Worm (Caenorhabditis elegans) whole organism, L2 larva: ENCODE results near the gene ztf-25.
"Not testable (repeated sequence)": the region's sequence is repeated elsewhere in the genome, so short reads cannot be mapped to it uniquely, and the experiment has no call there.

ENCODE experiments used
- C34F6.9 ChIP-seq: fragments of 150-350 bp; optimal IDR thresholded peaks from 2 replicates; lab custom pipeline; 2014; ENCODE audit warnings: missing biosample characterization, missing genetic modification characterization
- F13H6.1 ChIP-seq: sonication (generic microtip); optimal IDR thresholded peaks from 2 replicates; lab custom pipeline; 2016; ENCODE audit warnings: missing genetic modification characterization, missing compliant biosample characterization
- R02D3.7 ChIP-seq: fragments of 150-350 bp; optimal IDR thresholded peaks from 2 replicates; lab custom pipeline; 2014; ENCODE audit warnings: missing biosample characterization, missing genetic modification characterization
- alr-1 ChIP-seq: fragments of 150-350 bp; optimal IDR thresholded peaks from 2 replicates; lab custom pipeline; 2014; ENCODE audit warnings: missing biosample characterization, missing genetic modification characterization
- aly-2 ChIP-seq: fragments of 150-350 bp; optimal IDR thresholded peaks from 2 replicates; lab custom pipeline; 2014; ENCODE audit warnings: missing biosample characterization, missing genetic modification characterization
- ama-1 ChIP-seq: fragments of 150-350 bp; optimal IDR thresholded peaks from 2 replicates; lab custom pipeline; 2018; ENCODE audit warnings: inconsistent platforms
- blmp-1 ChIP-seq: sonication (generic microtip); optimal IDR thresholded peaks from 2 replicates; lab custom pipeline; 2017; ENCODE audit warnings: missing genetic modification characterization, mild to moderate bottlenecking, missing compliant biosample characterization, antibody characterized with exemption, moderate library complexity; ENCODE audit not compliant: insufficient read depth
- ceh-82 ChIP-seq: fragments of 150-350 bp; optimal IDR thresholded peaks from 2 replicates; lab custom pipeline; 2014; ENCODE audit warnings: missing biosample characterization, missing genetic modification characterization
- crh-2 ChIP-seq: sonication (generic microtip); optimal IDR thresholded peaks from 2 replicates; lab custom pipeline; 2017; ENCODE audit warnings: missing biosample characterization, missing genetic modification characterization
- dmd-4 ChIP-seq: sonication (generic microtip); optimal IDR thresholded peaks from 2 replicates; lab custom pipeline; 2017; ENCODE audit warnings: missing biosample characterization, missing genetic modification characterization
- elt-1 ChIP-seq: fragments of 150-350 bp; optimal IDR thresholded peaks from 2 replicates; lab custom pipeline; 2014; ENCODE audit warnings: missing biosample characterization, missing genetic modification characterization
- fos-1 ChIP-seq: fragments of 150-350 bp; optimal IDR thresholded peaks from 2 replicates; lab custom pipeline; 2014; ENCODE audit warnings: missing biosample characterization, missing genetic modification characterization
- lin-13 ChIP-seq: fragments of 150-350 bp; optimal IDR thresholded peaks from 2 replicates; lab custom pipeline; 2014; ENCODE audit warnings: missing biosample characterization, missing genetic modification reagents, missing genetic modification characterization
- lin-39 ChIP-seq: fragments of 150-350 bp; optimal IDR thresholded peaks from 2 replicates; lab custom pipeline; 2014; ENCODE audit warnings: missing biosample characterization, missing genetic modification reagents, missing genetic modification characterization
- lsy-2 ChIP-seq, 2 experiments: fragments of 150-350 bp in 1 of 2; sonication (generic microtip) in 1 of 2; optimal IDR thresholded peaks; 2 replicates each; lab custom pipeline; 2014 to 2017; ENCODE audit warnings: missing biosample characterization in 2 of 2, missing genetic modification characterization in 2 of 2
- mab-5 ChIP-seq: fragments of 150-350 bp; optimal IDR thresholded peaks from 2 replicates; lab custom pipeline; 2014; ENCODE audit warnings: missing biosample characterization, missing genetic modification characterization
- mbf-1 ChIP-seq: sonication (generic microtip); optimal IDR thresholded peaks from 2 replicates; lab custom pipeline; 2017; ENCODE audit warnings: missing biosample characterization, missing genetic modification characterization
- nhr-10 ChIP-seq: sonication (generic microtip); optimal IDR thresholded peaks from 2 replicates; lab custom pipeline; 2017; ENCODE audit warnings: missing biosample characterization, missing genetic modification characterization
- nhr-11 ChIP-seq: fragments of 150-350 bp; optimal IDR thresholded peaks from 2 replicates; lab custom pipeline; 2014; ENCODE audit warnings: missing biosample characterization, missing genetic modification characterization
- nhr-12 ChIP-seq: fragments of 150-350 bp; optimal IDR thresholded peaks from 2 replicates; lab custom pipeline; 2014; ENCODE audit warnings: missing biosample characterization, missing genetic modification characterization
- nhr-129 ChIP-seq: fragments of 150-350 bp; optimal IDR thresholded peaks from 2 replicates; lab custom pipeline; 2014; ENCODE audit warnings: missing biosample characterization, missing genetic modification characterization
- nhr-21 ChIP-seq: fragments of 150-350 bp; optimal IDR thresholded peaks from 2 replicates; lab custom pipeline; 2014; ENCODE audit warnings: missing biosample characterization, missing genetic modification characterization
- nhr-23 ChIP-seq: fragments of 150-350 bp; optimal IDR thresholded peaks from 2 replicates; lab custom pipeline; 2014; ENCODE audit warnings: missing biosample characterization, missing genetic modification reagents, missing genetic modification characterization
- nhr-237 ChIP-seq: fragments of 150-350 bp; optimal IDR thresholded peaks from 2 replicates; lab custom pipeline; 2014; ENCODE audit warnings: missing biosample characterization, missing genetic modification characterization
- nhr-25 ChIP-seq: fragments of 150-350 bp; sonication (generic microtip); optimal IDR thresholded peaks from 3 replicates; lab custom pipeline; 2014; ENCODE audit warnings: missing biosample characterization, missing genetic modification characterization
- nhr-6 ChIP-seq: fragments of 150-350 bp; optimal IDR thresholded peaks from 2 replicates; lab custom pipeline; 2014; ENCODE audit warnings: missing biosample characterization, missing genetic modification characterization
- peb-1 ChIP-seq: fragments of 150-350 bp; optimal IDR thresholded peaks from 2 replicates; lab custom pipeline; 2014; ENCODE audit warnings: missing biosample characterization, missing genetic modification characterization
- sem-4 ChIP-seq: fragments of 150-350 bp; optimal IDR thresholded peaks from 2 replicates; lab custom pipeline; 2014; ENCODE audit warnings: missing biosample characterization, missing genetic modification reagents, missing genetic modification characterization
- skn-1 ChIP-seq: sonication (generic microtip); optimal IDR thresholded peaks from 2 replicates; lab custom pipeline; 2017; ENCODE audit warnings: missing biosample characterization, missing genetic modification characterization
- sma-9 ChIP-seq, 2 experiments: fragments of 150-350 bp in 1 of 2; sonication (generic microtip) in 1 of 2; optimal IDR thresholded peaks; 2 replicates each; lab custom pipeline; 2014 to 2016; ENCODE audit warnings: missing genetic modification characterization in 2 of 2, mild to moderate bottlenecking in 1 of 2, missing biosample characterization in 1 of 2, missing compliant biosample characterization in 1 of 2, missing genetic modification reagents in 1 of 2, moderate library complexity in 1 of 2
- snpc-4 ChIP-seq: fragments of 150-350 bp; optimal IDR thresholded peaks from 2 replicates; lab custom pipeline; 2014; ENCODE audit warnings: missing biosample characterization, missing genetic modification characterization
- unc-55 ChIP-seq: fragments of 150-350 bp; sonication (generic microtip); optimal IDR thresholded peaks from 3 replicates; lab custom pipeline; 2014; ENCODE audit warnings: missing biosample characterization, missing genetic modification reagents, missing genetic modification characterization
- unc-62 ChIP-seq: fragments of 150-350 bp; optimal IDR thresholded peaks from 2 replicates; lab custom pipeline; 2014; ENCODE audit warnings: missing biosample characterization, missing genetic modification reagents, missing genetic modification characterization
- ztf-11 ChIP-seq: sonication (generic microtip); optimal IDR thresholded peaks from 2 replicates; lab custom pipeline; 2017; ENCODE audit warnings: missing biosample characterization, missing genetic modification characterization
- ztf-4 ChIP-seq: fragments of 150-350 bp; optimal IDR thresholded peaks from 2 replicates; lab custom pipeline; 2014; ENCODE audit warnings: missing biosample characterization, missing genetic modification characterization

The ztf-25 gene

ce11 chrV:17610503-17610902, 8.9 kb downstream of the ztf-25 start, which contains the start of gene Y6G8.15:
Y6G8.15 (minus strand) TSS chrV:17610603.
- TF ChIP-seq lin-13 (GFP tag; lab: Kevin White, UChicago); nhr-129 (tag; lab: Kevin White, UChicago); mab-5: not testable (repeated sequence)

ce11 chrV:17614251-17614650, 12.6 kb downstream of the ztf-25 start, which contains the start of gene Y6G8.14:
Y6G8.14 (minus strand) TSS chrV:17614351.
- no peak for TF ChIP-seq lin-39 (tag; lab: Kevin White, UChicago)
- TF ChIP-seq nhr-10 (tag; lab: Kevin White, UChicago) = no peak
- no peak for TF ChIP-seq ztf-4 (tag; lab: Kevin White, UChicago)
- TF ChIP-seq nhr-237 = no peak
- no peak for TF ChIP-seq nhr-25 (tag; lab: Kevin White, UChicago)

ce11 chrV:17615609-17616008, 14.0 kb downstream of the ztf-25 start, which contains the start of gene Y6G8.5:
Y6G8.5 (minus strand) TSS chrV:17615709.
- TF ChIP-seq ztf-11 (tag; lab: Kevin White, UChicago) = no peak
- TF ChIP-seq fos-1 (tag; lab: Kevin White, UChicago) = peak; percentile 11

- TF ChIP-seq fos-1 (tag; lab: Kevin White, UChicago) (peak; percentile 77), crh-2 (tag; lab: Kevin White, UChicago) (no peak), unc-62 (no peak)
Observed at ce11 chrV:17616807-17617206, 15.2 kb downstream of the ztf-25 start, which contains the start of gene Y6G8.6. Y6G8.6 (minus strand) TSS chrV:17616904.

ce11 chrV:17620266-17620665, 18.6 kb downstream of the ztf-25 start, which contains the start of gene Y6G8.8:
Y6G8.8 (plus strand) TSS chrV:17620566.
- TF ChIP-seq sma-9 (GFP tag; optimal IDR thresholded peaks at IDR 0.05; lab: Kevin White, UChicago) (no peak), sma-9 (tag; optimal IDR thresholded peaks at IDR 0.05; lab: Kevin White, UChicago) (no peak), alr-1 (no peak), nhr-129 (tag; lab: Kevin White, UChicago) (no peak), nhr-23 (no peak), blmp-1 (tag; lab: Kevin White, UChicago) (no peak), ama-1 (lab: Kevin White, UChicago) (no peak), dmd-4 (tag; lab: Kevin White, UChicago) (no peak), aly-2 (tag; lab: Kevin White, UChicago) (no peak), peb-1 (tag; lab: Kevin White, UChicago) (no peak), nhr-6 (tag; lab: Kevin White, UChicago) (no peak), crh-2 (tag; lab: Kevin White, UChicago) (no peak), skn-1 (tag; lab: Kevin White, UChicago) (no peak), C34F6.9 (tag; lab: Kevin White, UChicago) (no peak), nhr-12 (tag; lab: Kevin White, UChicago) (no peak), R02D3.7 (no peak)

- TF ChIP-seq unc-62 (no peak), snpc-4 (tag; lab: Kevin White, UChicago) (no peak), sem-4 (no peak), mbf-1 (no peak), F13H6.1 (tag; lab: Kevin White, UChicago) (no peak), nhr-23 (no peak), lin-13 (GFP tag; lab: Kevin White, UChicago) (no peak), fos-1 (tag; lab: Kevin White, UChicago) (no peak), ztf-4 (tag; lab: Kevin White, UChicago) (no peak), sma-9 (GFP tag; optimal IDR thresholded peaks at IDR 0.05; lab: Kevin White, UChicago) (no peak), sma-9 (tag; optimal IDR thresholded peaks at IDR 0.05; lab: Kevin White, UChicago) (no peak)
Observed at ce11 chrV:17623230-17623629, 21.6 kb downstream of the ztf-25 start, which contains the start of gene F57G4.1. F57G4.1 (plus strand) TSS chrV:17623530.

- TF ChIP-seq sma-9 (GFP tag; optimal IDR thresholded peaks at IDR 0.05; lab: Kevin White, UChicago) (no peak), sma-9 (tag; optimal IDR thresholded peaks at IDR 0.05; lab: Kevin White, UChicago) (no peak), elt-1 (tag; lab: Kevin White, UChicago) (no peak), skn-1 (tag; lab: Kevin White, UChicago) (no peak), snpc-4 (tag; lab: Kevin White, UChicago) (no peak), dmd-4 (tag; lab: Kevin White, UChicago) (no peak), C34F6.9 (tag; lab: Kevin White, UChicago) (no peak), lsy-2 (tag; optimal IDR thresholded peaks at IDR 0.05; lab: Kevin White, UChicago) (no peak), ceh-82 (tag; lab: Kevin White, UChicago) (no peak), R02D3.7 (no peak), lin-39 (tag; lab: Kevin White, UChicago) (no peak), unc-55 (no peak), nhr-21 (tag; lab: Kevin White, UChicago) (no peak), nhr-6 (tag; lab: Kevin White, UChicago) (no peak), nhr-11 (tag; lab: Kevin White, UChicago) (no peak), nhr-23 (no peak), nhr-12 (tag; lab: Kevin White, UChicago) (no peak)
Observed at ce11 chrV:17624906-17625305, 23.3 kb downstream of the ztf-25 start, which contains the start of gene F57G4.11. F57G4.11 (plus strand) TSS chrV:17625206.
